Worm (Caenorhabditis elegans) whole organism, L1 larva: ENCODE measurements around the gene srx-114.

ENCODE experiments used
- F16B12.6 ChIP-seq: fragments of 150-350 bp; optimal IDR thresholded peaks from 2 replicates; lab custom pipeline; 2014; ENCODE audit warnings: missing biosample characterization, missing genetic modification characterization
- aha-1 ChIP-seq: fragments of 150-350 bp; optimal IDR thresholded peaks from 2 replicates; lab custom pipeline; 2014; ENCODE audit warnings: missing biosample characterization, missing genetic modification characterization
- aly-2 ChIP-seq: fragments of 150-350 bp; optimal IDR thresholded peaks from 2 replicates; lab custom pipeline; 2014; ENCODE audit warnings: missing biosample characterization, missing genetic modification characterization
- blmp-1 ChIP-seq: fragments of 150-350 bp; optimal IDR thresholded peaks from 2 replicates; lab custom pipeline; 2014; ENCODE audit warnings: missing biosample characterization, missing genetic modification characterization
- ceh-63 ChIP-seq: fragments of 200-800 bp; sonication (Bioruptor generic); optimal IDR thresholded peaks from 2 replicates; lab custom pipeline; 2018; ENCODE audit warnings: mild to moderate bottlenecking, missing genetic modification characterization, missing compliant biosample characterization
- ceh-8 ChIP-seq: fragments of 200-800 bp; sonication (Bioruptor generic); optimal IDR thresholded peaks from 2 replicates; lab custom pipeline; 2018; ENCODE audit warnings: mild to moderate bottlenecking, missing genetic modification characterization, moderate library complexity, missing compliant biosample characterization
- ceh-82 ChIP-seq, 3 experiments: fragments of 150-350 bp in 1 of 3; sonication (generic microtip) in 2 of 3; optimal IDR thresholded peaks; 2 replicates each; lab custom pipeline; 2014 to 2017; ENCODE audit warnings: missing biosample characterization in 3 of 3, missing genetic modification characterization in 3 of 3
- ceh-90 ChIP-seq: sonication (generic microtip); optimal IDR thresholded peaks from 2 replicates; lab custom pipeline; 2016; ENCODE audit warnings: missing genetic modification characterization, missing compliant biosample characterization
- ces-1 ChIP-seq: fragments of 150-350 bp; optimal IDR thresholded peaks from 2 replicates; lab custom pipeline; 2014; ENCODE audit warnings: missing biosample characterization, missing genetic modification reagents, missing genetic modification characterization
- dsc-1 ChIP-seq: sonication (generic microtip); optimal IDR thresholded peaks from 2 replicates; lab custom pipeline; 2016; ENCODE audit warnings: mild to moderate bottlenecking, missing genetic modification characterization, missing compliant biosample characterization
- efl-1 ChIP-seq, 4 experiments: fragments of 150-350 bp; optimal IDR thresholded peaks in 3 of 4; peaks in 1 of 4; 1 replicate in 1 of 4; 2 replicates in 3 of 4; lab custom pipeline; 2014; ENCODE audit warnings: missing biosample characterization in 2 of 4, missing genetic modification characterization in 2 of 4, missing genetic modification reagents in 2 of 4
- efl-3 ChIP-seq: fragments of 200-800 bp; sonication (Bioruptor generic); optimal IDR thresholded peaks from 2 replicates; lab custom pipeline; 2018; ENCODE audit warnings: mild to moderate bottlenecking, missing genetic modification characterization, missing compliant biosample characterization
- egl-13 ChIP-seq: sonication (generic microtip); optimal IDR thresholded peaks from 2 replicates; lab custom pipeline; 2016; ENCODE audit warnings: missing genotype, missing genetic modification reagents, missing genetic modification characterization, missing compliant biosample characterization
- elt-2 ChIP-seq: sonication (generic microtip); optimal IDR thresholded peaks from 2 replicates; lab custom pipeline; 2016; ENCODE audit warnings: missing genetic modification characterization, mild to moderate bottlenecking, inconsistent platforms, missing compliant biosample characterization, missing genetic modification reagents
- elt-3 ChIP-seq, 6 experiments: fragments of 150-350 bp in 1 of 6; sonication (generic microtip); optimal IDR thresholded peaks; 2 replicates each; lab custom pipeline; 2017 to 2018; ENCODE audit warnings: missing biosample characterization in 6 of 6, missing genetic modification characterization in 6 of 6, inconsistent platforms in 1 of 6
- ets-5 ChIP-seq: fragments of 200-800 bp; sonication (Bioruptor generic); IDR thresholded peaks from 2 replicates; pipeline ENCODE4 v1.3.6; 2022; ENCODE audit warnings: missing genetic modification characterization, missing compliant biosample characterization
- fkh-10 ChIP-seq: sonication (generic microtip); optimal IDR thresholded peaks from 2 replicates; lab custom pipeline; 2017; ENCODE audit warnings: missing biosample characterization, missing genetic modification reagents, missing genetic modification characterization
- fos-1 ChIP-seq: fragments of 150-350 bp; optimal IDR thresholded peaks from 2 replicates; lab custom pipeline; 2014; ENCODE audit warnings: missing biosample characterization, missing genetic modification characterization
- hlh-17 ChIP-seq: fragments of 200-800 bp; sonication (Bioruptor generic); optimal IDR thresholded peaks from 2 replicates; lab custom pipeline; 2018; ENCODE audit warnings: missing genetic modification characterization, mild to moderate bottlenecking, missing compliant biosample characterization, moderate library complexity, borderline replicate concordance
- hlh-4 ChIP-seq: sonication (generic microtip); optimal IDR thresholded peaks from 2 replicates; lab custom pipeline; 2016; ENCODE audit warnings: mild to moderate bottlenecking, missing genetic modification characterization, missing compliant biosample characterization
- hpl-2 ChIP-seq: fragments of 150-350 bp; optimal IDR thresholded peaks from 2 replicates; lab custom pipeline; 2014; ENCODE audit warnings: missing biosample characterization, missing genetic modification reagents, missing genetic modification characterization
- jun-1 ChIP-seq: fragments of 150-350 bp; optimal IDR thresholded peaks from 2 replicates; lab custom pipeline; 2014; ENCODE audit warnings: missing biosample characterization, missing genetic modification reagents, missing genetic modification characterization
- lin-15B ChIP-seq: fragments of 150-350 bp; sonication (generic microtip); optimal IDR thresholded peaks from 3 replicates; lab custom pipeline; 2014; ENCODE audit warnings: missing biosample characterization, missing genetic modification characterization
- lir-3 ChIP-seq: sonication (generic microtip); optimal IDR thresholded peaks from 2 replicates; lab custom pipeline; 2016; ENCODE audit warnings: mild to moderate bottlenecking, missing genetic modification characterization, moderate library complexity, missing compliant biosample characterization; ENCODE audit not compliant: poor library complexity
- lsy-2 ChIP-seq, 2 experiments: fragments of 150-350 bp; optimal IDR thresholded peaks; 2 replicates each; lab custom pipeline; 2014; ENCODE audit warnings: missing biosample characterization in 2 of 2, missing genetic modification characterization in 2 of 2
- mab-9 ChIP-seq: fragments of 200-800 bp; sonication (Bioruptor generic); IDR thresholded peaks from 2 replicates; pipeline ENCODE4 v1.3.6; 2022; ENCODE audit warnings: missing genetic modification reagents, missing genetic modification characterization, missing compliant biosample characterization
- nhr-11 ChIP-seq: fragments of 150-350 bp; optimal IDR thresholded peaks from 2 replicates; lab custom pipeline; 2014; ENCODE audit warnings: missing biosample characterization, missing genetic modification characterization
- nhr-12 ChIP-seq: sonication (generic microtip); optimal IDR thresholded peaks from 2 replicates; lab custom pipeline; 2017; ENCODE audit warnings: missing biosample characterization, missing genetic modification characterization
- nhr-19 ChIP-seq: fragments of 200-800 bp; sonication (Bioruptor generic); conservative IDR thresholded peaks from 2 replicates; pipeline ENCODE4 v1.3.6; 2022; ENCODE audit warnings: missing genetic modification characterization, missing compliant biosample characterization
- nhr-20 ChIP-seq: sonication (generic microtip); optimal IDR thresholded peaks from 2 replicates; lab custom pipeline; 2016; ENCODE audit warnings: mild to moderate bottlenecking, missing genetic modification characterization, missing compliant biosample characterization
- nhr-77 ChIP-seq: fragments of 150-350 bp; optimal IDR thresholded peaks from 2 replicates; lab custom pipeline; 2014; ENCODE audit warnings: missing biosample characterization, missing genetic modification characterization
- nhr-85 ChIP-seq: sonication (generic microtip); peaks from one replicate; lab custom pipeline; 2016; ENCODE audit warnings: missing genetic modification characterization, inconsistent platforms, missing compliant biosample characterization
- nhr-90 ChIP-seq: sonication (generic microtip); optimal IDR thresholded peaks from 2 replicates; lab custom pipeline; 2016; ENCODE audit warnings: mild to moderate bottlenecking, missing genetic modification characterization, missing compliant biosample characterization; ENCODE audit not compliant: poor library complexity
- pax-3 ChIP-seq: fragments of 200-800 bp; sonication (Bioruptor generic); optimal IDR thresholded peaks from 2 replicates; lab custom pipeline; 2018; ENCODE audit warnings: mild to moderate bottlenecking, missing genetic modification characterization, moderate library complexity, missing compliant biosample characterization
- skn-1 ChIP-seq: fragments of 150-350 bp; optimal IDR thresholded peaks from 2 replicates; lab custom pipeline; 2014; ENCODE audit warnings: missing biosample characterization, missing genetic modification characterization
- snpc-4 ChIP-seq: fragments of 150-350 bp; optimal IDR thresholded peaks from 2 replicates; lab custom pipeline; 2014; ENCODE audit warnings: missing biosample characterization, missing genetic modification characterization
- sptf-1 ChIP-seq: fragments of 150-350 bp; optimal IDR thresholded peaks from 2 replicates; lab custom pipeline; 2014; ENCODE audit warnings: missing biosample characterization, missing genetic modification characterization
- swsn-7 ChIP-seq: sonication (generic microtip); optimal IDR thresholded peaks from 2 replicates; lab custom pipeline; 2016; ENCODE audit warnings: missing genetic modification characterization, missing compliant biosample characterization
- tbx-2 ChIP-seq: sonication (generic microtip); optimal IDR thresholded peaks from 2 replicates; lab custom pipeline; 2016; ENCODE audit warnings: missing genetic modification characterization, missing compliant biosample characterization
- tlp-1 ChIP-seq: fragments of 150-350 bp; optimal IDR thresholded peaks from 2 replicates; lab custom pipeline; 2014; ENCODE audit warnings: missing biosample characterization, missing genetic modification characterization
- unc-30 ChIP-seq: sonication (generic microtip); optimal IDR thresholded peaks from 2 replicates; lab custom pipeline; 2017; ENCODE audit warnings: missing biosample characterization, missing genetic modification characterization
- unc-62 ChIP-seq: fragments of 150-350 bp; optimal IDR thresholded peaks from 2 replicates; lab custom pipeline; 2014; ENCODE audit warnings: missing biosample characterization, missing genetic modification reagents, missing genetic modification characterization
- unc-86 ChIP-seq: sonication (generic microtip); optimal IDR thresholded peaks from 2 replicates; lab custom pipeline; 2016; ENCODE audit warnings: missing genetic modification characterization, missing compliant biosample characterization
- unc-98 ChIP-seq: fragments of 200-800 bp; sonication (Bioruptor generic); IDR thresholded peaks from 2 replicates; pipeline ENCODE4 v1.3.6; 2022; ENCODE audit warnings: missing genetic modification characterization, missing compliant biosample characterization
- vab-15 ChIP-seq: sonication (generic microtip); optimal IDR thresholded peaks from 2 replicates; lab custom pipeline; 2017; ENCODE audit warnings: missing genotype, mild to moderate bottlenecking, missing genetic modification characterization, missing compliant biosample characterization
- zip-4 ChIP-seq: fragments of 200-800 bp; sonication (Bioruptor generic); optimal IDR thresholded peaks from 2 replicates; lab custom pipeline; 2018; ENCODE audit warnings: mild to moderate bottlenecking, missing genetic modification characterization, moderate library complexity, missing compliant biosample characterization

Gene srx-114

ce11 chrII:5399201-5399600 lies 33.8 kb downstream of the srx-114 start, which contains the start of gene mog-5 (continued):
- TF ChIP-seq unc-62 (GFP tag; lab: Kevin White, UChicago): no peak
- TF ChIP-seq nhr-19 (GFP tag; lab: Robert Waterston, UW): 0 out of 2 replicates have a peak, but pooled peaks have one; percentile 10
- TF ChIP-seq lir-3 (tag; lab: Kevin White, UChicago): no peak
- TF ChIP-seq sptf-1 (tag; lab: Kevin White, UChicago): no peak
- TF ChIP-seq fos-1 (tag; lab: Kevin White, UChicago): no peak
- no peak for TF ChIP-seq efl-3 (GFP tag; lab: Kevin White, UChicago)
- peak; percentile 35 for TF ChIP-seq dsc-1
- TF ChIP-seq ces-1 (GFP tag; lab: Kevin White, UChicago): no peak
- TF ChIP-seq zip-4 (GFP tag; lab: Kevin White, UChicago): no peak
- no peak for TF ChIP-seq nhr-11 (tag; lab: Kevin White, UChicago)
- no peak for TF ChIP-seq F16B12.6 (tag; lab: Kevin White, UChicago)
- TF ChIP-seq tbx-2: peak; percentile 28
- peak; percentile 46 to 47 for TF ChIP-seq lsy-2 (tag; optimal IDR thresholded peaks at IDR 0.05; lab: Kevin White, UChicago)
- TF ChIP-seq hpl-2 (GFP tag; lab: Kevin White, UChicago): no peak
- TF ChIP-seq snpc-4: peak; percentile 7
- TF ChIP-seq unc-86: no peak
- no peak for TF ChIP-seq jun-1 (tag; lab: Kevin White, UChicago)
- TF ChIP-seq nhr-20 (tag; lab: Kevin White, UChicago): peak; percentile 39
- TF ChIP-seq unc-30 (tag; lab: Kevin White, UChicago): no peak
- TF ChIP-seq aly-2: no peak
- TF ChIP-seq ceh-90: no peak
- no peak for TF ChIP-seq ceh-8 (GFP tag; lab: Kevin White, UChicago)
- peak in 2 of 3 experiments; percentile 10 to 23 for TF ChIP-seq ceh-82 (tag; optimal IDR thresholded peaks at IDR 0.05; lab: Kevin White, UChicago)
- TF ChIP-seq hlh-17 (GFP tag; lab: Kevin White, UChicago): no peak
- no peak for TF ChIP-seq pax-3 (tag; lab: Kevin White, UChicago)
- no peak for TF ChIP-seq ceh-63
- no peak for TF ChIP-seq mab-9 (GFP tag; lab: Robert Waterston, UW)
- no peak for TF ChIP-seq nhr-77
- peak; percentile 32 for TF ChIP-seq nhr-90 (tag; lab: Kevin White, UChicago)
- TF ChIP-seq fkh-10 (GFP tag; lab: Kevin White, UChicago): no peak
- no peak for TF ChIP-seq lin-15B (tag; lab: Kevin White, UChicago)
- TF ChIP-seq blmp-1 (tag; lab: Kevin White, UChicago): peak; percentile 24
- no peak for TF ChIP-seq egl-13
- TF ChIP-seq vab-15 (tag; lab: Kevin White, UChicago): no peak
- no peak for TF ChIP-seq nhr-12 (tag; lab: Kevin White, UChicago)
- peak; percentile 25 for TF ChIP-seq swsn-7 (tag; lab: Kevin White, UChicago)

ce11 chrII:5398779-5399178 lies 34.2 kb downstream of the srx-114 start, which contains the start of gene fbxl-3:
Gene fbxl-3 (minus strand): TSS chrII:5398902.
- TF ChIP-seq tlp-1 (tag; lab: Kevin White, UChicago): no peak
- TF ChIP-seq efl-1 (optimal IDR thresholded peaks at IDR 0.05; lab: Kevin White, UChicago): no peak
- peak in 1 of 2 experiments; percentile 87 for TF ChIP-seq efl-1 (GFP tag; optimal IDR thresholded peaks at IDR 0.05 in 1 of 2; lab: Kevin White, UChicago)
- peak in 1 of 6 experiments; percentile 39 for TF ChIP-seq elt-3 (tag; optimal IDR thresholded peaks at IDR 0.05; lab: Kevin White, UChicago)

- no peak for TF ChIP-seq efl-3 (GFP tag; lab: Kevin White, UChicago)
- TF ChIP-seq aha-1 (tag; lab: Kevin White, UChicago): no peak
- TF ChIP-seq zip-4 (GFP tag; lab: Kevin White, UChicago): no peak
- no peak for TF ChIP-seq ets-5 (GFP tag; lab: Robert Waterston, UW)
- TF ChIP-seq nhr-85: no peak
- no peak for TF ChIP-seq hpl-2 (GFP tag; lab: Kevin White, UChicago)
- TF ChIP-seq hlh-4 (tag; lab: Kevin White, UChicago): no peak
- TF ChIP-seq lin-15B (tag; lab: Kevin White, UChicago): no peak
- TF ChIP-seq unc-98 (GFP tag; lab: Robert Waterston, UW): no peak
- TF ChIP-seq nhr-77: no peak
- TF ChIP-seq pax-3 (tag; lab: Kevin White, UChicago): no peak
- TF ChIP-seq skn-1 (tag; lab: Kevin White, UChicago): no peak
- no peak for TF ChIP-seq elt-2 (tag; lab: Kevin White, UChicago)
Measured at ce11 chrII:5395594-5395993, 37.4 kb downstream of the srx-114 start, which contains the start of gene pink-1. Gene pink-1 (minus strand): TSS chrII:5395694.
